Fruit fly (Drosophila melanogaster) whole organism, adult: ENCODE data around the gene Sp1.

Experiments used
- CG11617 ChIP-seq: fragments of 200-800 bp; sonication (Bioruptor generic); optimal IDR thresholded peaks from 2 replicates; lab custom pipeline; 2017; ENCODE audit warnings: mild to moderate bottlenecking, missing biosample characterization, missing genetic modification reagents, missing genetic modification characterization
- CG12768 ChIP-seq: fragments of 200-800 bp; sonication (Bioruptor generic); optimal IDR thresholded peaks from 2 replicates; lab custom pipeline; 2017; ENCODE audit warnings: missing biosample characterization, missing genetic modification characterization, mild to moderate bottlenecking, moderate library complexity, missing genetic modification reagents
- CG1620 ChIP-seq: fragments of 200-800 bp; sonication (Bioruptor generic); optimal IDR thresholded peaks from 2 replicates; lab custom pipeline; 2016; ENCODE audit warnings: missing biosample characterization, missing genetic modification characterization
- CG33017 ChIP-seq: fragments of 200-800 bp; sonication (Bioruptor generic); optimal IDR thresholded peaks from 2 replicates; lab custom pipeline; 2018; ENCODE audit warnings: missing biosample characterization, mild to moderate bottlenecking, missing genetic modification characterization, moderate library complexity
- Crg-1 ChIP-seq: fragments of 200-800 bp; sonication (Bioruptor generic); optimal IDR thresholded peaks from 2 replicates; lab custom pipeline; 2016; ENCODE audit warnings: missing biosample characterization, missing genetic modification characterization
- bab1 ChIP-seq: fragments of 200-800 bp; sonication (Bioruptor generic); optimal IDR thresholded peaks from 3 replicates; lab custom pipeline; 2019; ENCODE audit warnings: missing biosample characterization, mild to moderate bottlenecking, missing genetic modification characterization, moderate library complexity
- cnc ChIP-seq, 2 experiments: fragments of >200 bp; optimal IDR thresholded peaks; 2 replicates each; lab custom pipeline; 2017
- kay ChIP-seq: fragments of 200-800 bp; sonication (Bioruptor generic); peaks from one replicate; lab custom pipeline; 2016; ENCODE audit warnings: missing biosample characterization, missing genetic modification characterization, borderline replicate concordance
- ovo ChIP-seq: fragments of 200-800 bp; sonication (Bioruptor generic); optimal IDR thresholded peaks from 2 replicates; lab custom pipeline; 2016; ENCODE audit warnings: missing biosample characterization, missing genetic modification characterization
- pad ChIP-seq: fragments of 200-800 bp; sonication (Bioruptor generic); optimal IDR thresholded peaks from 3 replicates; lab custom pipeline; 2017; ENCODE audit warnings: missing biosample characterization, missing genetic modification characterization, mild to moderate bottlenecking, moderate library complexity, missing genetic modification reagents
- tj ChIP-seq: fragments of 200-800 bp; sonication (Bioruptor generic); optimal IDR thresholded peaks from 3 replicates; lab custom pipeline; 2017; ENCODE audit warnings: missing biosample characterization, mild to moderate bottlenecking, missing genetic modification characterization, moderate library complexity

- TF ChIP-seq kay (GFP tag; lab: Kevin White, UChicago): no peak
- no peak for TF ChIP-seq cnc (optimal IDR thresholded peaks at IDR 0.05; lab: Kevin White, UChicago)
- no peak for TF ChIP-seq Crg-1
- no peak for TF ChIP-seq bab1 (GFP tag; lab: Kevin White, UChicago)
- no peak for TF ChIP-seq CG33017
- no peak for TF ChIP-seq tj (GFP tag; lab: Kevin White, UChicago)
- TF ChIP-seq ovo (GFP tag; lab: Kevin White, UChicago): no peak
- TF ChIP-seq pad (GFP tag; lab: Kevin White, UChicago): no peak
- TF ChIP-seq CG12768 (GFP tag; lab: Kevin White, UChicago): no peak
- TF ChIP-seq CG11617 (GFP tag; lab: Kevin White, UChicago): no peak
- TF ChIP-seq CG1620 (GFP tag; lab: Kevin White, UChicago): no peak
These were observed 64.8 kb downstream of the Sp1 start for dm6 chrX:9794290-9794689.
